Worm (Caenorhabditis elegans) whole organism, L3 larva: ENCODE measurements around the gene F45D3.1.

Experiments
- ceh-9 ChIP-seq: sonication (generic microtip); optimal IDR thresholded peaks from 2 replicates; lab custom pipeline; 2018; ENCODE audit warnings: missing biosample characterization, missing genetic modification characterization
- daf-12 ChIP-seq: fragments of 150-350 bp; optimal IDR thresholded peaks from 2 replicates; lab custom pipeline; 2014; ENCODE audit warnings: missing biosample characterization, missing genetic modification reagents, missing genetic modification characterization
- fos-1 ChIP-seq: fragments of 150-350 bp; optimal IDR thresholded peaks from 2 replicates; lab custom pipeline; 2014; ENCODE audit warnings: missing biosample characterization, missing genetic modification characterization
- lin-39 ChIP-seq: fragments of 150-350 bp; optimal IDR thresholded peaks from 2 replicates; lab custom pipeline; 2018; ENCODE audit warnings: missing biosample characterization, missing genetic modification reagents, missing genetic modification characterization
- nhr-237 ChIP-seq: fragments of 150-350 bp; optimal IDR thresholded peaks from 2 replicates; lab custom pipeline; 2014; ENCODE audit warnings: missing biosample characterization, missing genetic modification characterization
- nhr-28 ChIP-seq: fragments of 150-350 bp; optimal IDR thresholded peaks from 2 replicates; lab custom pipeline; 2014; ENCODE audit warnings: missing biosample characterization, missing genetic modification characterization
- nhr-76 ChIP-seq: fragments of 150-350 bp; sonication (generic microtip); optimal IDR thresholded peaks from 5 replicates; lab custom pipeline; 2014; ENCODE audit warnings: missing biosample characterization, missing genetic modification characterization
- sea-2 ChIP-seq: fragments of 150-350 bp; sonication (generic microtip); optimal IDR thresholded peaks from 4 replicates; lab custom pipeline; 2014; ENCODE audit warnings: missing biosample characterization, missing genetic modification reagents, missing genetic modification characterization
- snpc-4 ChIP-seq: fragments of 150-350 bp; optimal IDR thresholded peaks from 2 replicates; lab custom pipeline; 2014; ENCODE audit warnings: missing biosample characterization, missing genetic modification characterization
- unc-62 ChIP-seq: fragments of 150-350 bp; sonication (generic microtip); optimal IDR thresholded peaks from 4 replicates; lab custom pipeline; 2014; ENCODE audit warnings: missing biosample characterization, missing genetic modification reagents, missing genetic modification characterization
- ztf-11 ChIP-seq: fragments of 150-350 bp; optimal IDR thresholded peaks from 2 replicates; lab custom pipeline; 2014; ENCODE audit warnings: missing biosample characterization, missing genetic modification characterization

ce11 chrV:12555872-12556271, 29.0 kb downstream of the F45D3.1 start:
- TF ChIP-seq nhr-237 (no peak), snpc-4 (tag; lab: Kevin White, UChicago) (no peak), nhr-28 (no peak), ceh-9 (no peak), fos-1 (tag; lab: Kevin White, UChicago) (no peak), lin-39 (tag; lab: Kevin White, UChicago) (no peak), ztf-11 (no peak), daf-12 (tag; lab: Kevin White, UChicago) (no peak), unc-62 (GFP tag; lab: Kevin White, UChicago) (no peak), nhr-76 (no peak), sea-2 (GFP tag; lab: Kevin White, UChicago) (no peak)
